Fruit fly (Drosophila melanogaster): ENCODE results near the gene ZnT77C.
"Not testable (repeated sequence)": the region's sequence is repeated elsewhere in the genome, so short reads cannot be mapped to it uniquely, and the experiment has no call there.

DNA sequence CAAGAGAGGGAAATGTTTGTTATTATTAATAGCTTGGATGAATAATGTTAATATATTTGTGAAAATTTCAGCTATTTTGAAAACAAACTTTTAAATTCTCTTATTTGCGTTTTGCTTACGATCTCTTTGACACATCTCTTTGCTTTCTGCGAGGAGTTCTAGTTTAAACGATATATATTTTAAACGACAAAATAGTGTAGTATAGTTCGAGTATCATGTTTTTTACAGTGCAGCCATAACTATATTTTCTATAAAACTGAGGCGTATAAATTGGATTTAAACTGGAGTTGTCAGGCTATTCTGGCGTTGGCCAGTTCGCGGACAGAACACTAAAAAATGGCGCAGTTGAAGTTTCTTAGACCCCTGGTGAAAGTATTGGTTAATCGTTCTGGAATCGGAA lies 4.8 kb upstream of the ZnT77C start, which contains the start of gene CG18281:
- not testable (repeated sequence) for TF ChIP-seq CTCF, CG8478 (optimal IDR thresholded peaks at IDR 0.05)

All from S2 (cell line).